Worm (Caenorhabditis elegans): ENCODE data around the gene lgl-1.

Gene lgl-1

DNA sequence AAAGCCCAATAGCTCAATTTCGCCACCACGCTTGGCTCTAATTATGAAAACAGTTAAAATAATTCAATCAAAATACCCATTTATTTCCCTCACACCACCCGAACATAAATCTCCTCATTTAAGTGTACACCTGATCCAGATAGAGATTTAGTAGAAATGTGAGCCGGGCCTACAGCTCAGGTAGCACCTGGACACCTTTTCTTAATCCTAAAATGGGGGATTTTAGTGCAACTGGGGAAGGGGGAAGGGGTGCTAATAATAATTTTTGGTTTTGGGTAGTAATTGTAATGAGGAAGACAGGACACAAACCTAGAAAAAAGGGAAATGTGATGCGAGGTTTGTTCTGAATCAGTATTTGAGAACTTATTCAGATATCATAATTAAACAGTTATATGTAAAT lies 17.3 kb downstream of the lgl-1 start:
- no peak for TF ChIP-seq nhr-25 (tag; optimal IDR thresholded peaks at IDR 0.05)
- TF ChIP-seq unc-62 (GFP tag; optimal IDR thresholded peaks at IDR 0.05), result no peak
- no peak for TF ChIP-seq ZK546.5 (tag; optimal IDR thresholded peaks at IDR 0.05)
- no peak for TF ChIP-seq lin-39 (tag; optimal IDR thresholded peaks at IDR 0.05)
- no peak for TF ChIP-seq nhr-21 (tag; optimal IDR thresholded peaks at IDR 0.05)
- TF ChIP-seq fos-1 (tag; optimal IDR thresholded peaks at IDR 0.05), result no peak
- no peak for TF ChIP-seq elt-1 (tag; optimal IDR thresholded peaks at IDR 0.05)
- no peak for TF ChIP-seq lsy-2 (tag; optimal IDR thresholded peaks at IDR 0.05)
- no peak for TF ChIP-seq sma-9 (GFP tag; optimal IDR thresholded peaks at IDR 0.05)
- TF ChIP-seq sma-9 (tag; optimal IDR thresholded peaks at IDR 0.05), result no peak
- TF ChIP-seq mab-5 (tag; optimal IDR thresholded peaks at IDR 0.05), result no peak
- no peak for TF ChIP-seq nhr-10 (tag; optimal IDR thresholded peaks at IDR 0.05)
- TF ChIP-seq sem-4 (tag; optimal IDR thresholded peaks at IDR 0.05), result no peak
- no peak for TF ChIP-seq ceh-82 (tag; optimal IDR thresholded peaks at IDR 0.05)
- TF ChIP-seq zag-1 (tag; optimal IDR thresholded peaks at IDR 0.05), result no peak
- no peak for TF ChIP-seq skn-1 (tag; optimal IDR thresholded peaks at IDR 0.05)
- TF ChIP-seq alr-1 (tag; optimal IDR thresholded peaks at IDR 0.05), result no peak
- no peak for TF ChIP-seq nhr-23 (tag; optimal IDR thresholded peaks at IDR 0.05)
- no peak for TF ChIP-seq dmd-4 (tag; optimal IDR thresholded peaks at IDR 0.05)
- TF ChIP-seq ama-1 (optimal IDR thresholded peaks at IDR 0.05), result no peak
- TF ChIP-seq nhr-237 (tag; optimal IDR thresholded peaks at IDR 0.05), result no peak

DNA sequence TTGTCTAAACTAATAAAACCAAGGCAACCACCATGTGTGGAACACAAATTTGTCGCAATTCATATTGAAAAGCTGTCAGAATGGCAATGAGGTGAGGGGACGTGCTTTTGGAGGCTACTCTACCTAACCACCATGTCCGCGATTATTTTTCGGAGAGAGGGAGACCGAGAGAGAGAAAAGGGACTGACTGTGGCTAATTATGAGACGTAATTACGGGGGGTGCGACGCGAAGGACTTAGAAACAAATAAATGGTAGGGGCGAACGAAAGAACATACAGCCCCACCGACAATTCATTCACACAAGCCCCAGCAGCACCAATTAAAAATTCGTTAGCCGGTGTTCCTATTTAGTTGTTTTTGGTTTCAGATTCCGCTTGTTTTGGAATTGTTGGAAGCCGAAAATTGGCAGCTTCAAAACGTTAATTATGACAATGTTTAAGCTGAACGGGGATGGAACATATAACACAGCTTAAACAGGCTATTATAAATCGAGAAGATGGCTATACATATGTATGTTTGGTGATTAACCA lies 18.1 kb downstream of the lgl-1 start:
- no peak for TF ChIP-seq elt-3 (tag; optimal IDR thresholded peaks at IDR 0.05)
- TF ChIP-seq ztf-1 (GFP tag; conservative IDR thresholded peaks at IDR 0.05), result no peak
- no peak for TF ChIP-seq aly-2 (tag; optimal IDR thresholded peaks at IDR 0.05)
- peak; percentile 36 for TF ChIP-seq nhr-25 (tag; optimal IDR thresholded peaks at IDR 0.05)
- TF ChIP-seq blmp-1 (tag; optimal IDR thresholded peaks at IDR 0.05; ENCODE audit: insufficient read depth), result no peak

DNA sequence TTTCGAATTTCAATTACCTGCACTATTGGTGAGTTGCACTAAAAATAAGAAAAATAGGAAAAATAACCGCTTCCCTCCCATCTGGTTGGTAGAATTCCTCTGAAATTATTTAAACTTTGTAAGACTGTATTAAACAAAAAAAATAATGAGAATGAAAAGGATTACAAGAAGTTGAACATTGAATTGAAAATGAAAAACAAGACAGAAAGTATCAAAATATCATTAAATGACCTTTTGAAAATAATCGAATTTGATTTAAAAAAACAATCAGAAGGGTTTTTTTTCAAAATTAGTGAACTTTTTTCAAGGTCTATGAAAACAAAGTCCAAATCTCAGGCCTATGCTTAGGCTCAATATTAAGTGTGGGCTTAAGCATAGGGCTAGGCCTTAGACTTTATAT lies 19.5 kb downstream of the lgl-1 start, which contains the start of gene igcm-1:
TSS of gene igcm-1 (minus strand) at position 101 of the 400 bp plus-strand sequence.
- TF ChIP-seq mab-5 (tag; optimal IDR thresholded peaks at IDR 0.05) (no peak), ztf-1 (GFP tag; conservative IDR thresholded peaks at IDR 0.05) (no peak), nhr-77 (tag; optimal IDR thresholded peaks at IDR 0.05) (no peak), nhr-23 (tag; optimal IDR thresholded peaks at IDR 0.05) (no peak), nhr-25 (tag; optimal IDR thresholded peaks at IDR 0.05) (no peak), aly-2 (tag; optimal IDR thresholded peaks at IDR 0.05) (no peak), nhr-11 (tag; optimal IDR thresholded peaks at IDR 0.05) (no peak), ztf-4 (tag; optimal IDR thresholded peaks at IDR 0.05) (no peak)

DNA sequence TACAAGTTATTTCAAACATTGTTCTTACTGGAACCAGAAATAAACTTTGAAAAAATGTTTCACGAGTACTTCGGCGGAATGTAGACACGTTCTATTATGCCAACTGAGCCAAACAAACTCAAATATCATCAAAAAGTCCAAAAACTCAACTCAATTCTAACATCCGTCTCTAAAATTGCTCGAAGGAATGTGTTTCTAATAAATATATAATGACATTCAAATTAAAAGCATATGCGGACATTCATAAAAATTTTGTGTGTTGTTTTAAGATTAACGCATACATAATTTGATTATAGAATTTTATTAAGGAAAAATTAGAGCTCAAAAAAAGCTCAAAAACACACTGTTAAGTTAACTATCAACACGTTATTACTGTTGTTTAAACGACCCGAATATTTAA lies 25.4 kb downstream of the lgl-1 start:
- no peak for TF ChIP-seq F13H6.1 (tag; optimal IDR thresholded peaks at IDR 0.05)
- no peak for TF ChIP-seq lin-11 (tag; optimal IDR thresholded peaks at IDR 0.05)
- no peak for TF ChIP-seq nhr-25 (tag; optimal IDR thresholded peaks at IDR 0.05)
- TF ChIP-seq skn-1 (tag; optimal IDR thresholded peaks at IDR 0.05), result no peak
- TF ChIP-seq nhr-77 (tag; optimal IDR thresholded peaks at IDR 0.05), result no peak
- no peak for TF ChIP-seq egl-27 (tag; optimal IDR thresholded peaks at IDR 0.05)
- TF ChIP-seq lin-13 (GFP tag; optimal IDR thresholded peaks at IDR 0.05), result no peak
- no peak for TF ChIP-seq R02D3.7 (tag; optimal IDR thresholded peaks at IDR 0.05)
- TF ChIP-seq lsy-2 (tag; optimal IDR thresholded peaks at IDR 0.05), result no peak
- TF ChIP-seq unc-55 (GFP tag; optimal IDR thresholded peaks at IDR 0.05), result no peak

DNA sequence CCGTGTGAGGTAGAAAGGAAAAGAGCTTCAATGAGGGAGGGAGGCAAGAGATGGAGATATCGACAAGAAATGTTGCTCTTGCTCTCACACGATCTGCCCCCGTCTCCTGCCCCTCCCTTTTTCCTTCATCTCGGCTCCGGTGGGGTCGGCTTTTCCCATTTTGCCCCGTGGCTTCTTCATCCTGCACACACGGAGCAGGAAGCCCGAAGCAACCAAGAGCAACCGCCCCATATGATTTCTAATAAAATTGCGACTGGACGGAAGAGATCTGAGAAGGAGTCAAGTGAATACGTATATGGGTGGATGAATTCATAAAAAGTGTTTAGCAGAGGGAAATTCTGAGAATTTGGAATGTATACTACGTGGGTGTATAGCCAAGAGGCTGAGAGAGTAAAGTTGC lies 26.2 kb downstream of the lgl-1 start:
- TF ChIP-seq nhr-6 (tag; optimal IDR thresholded peaks at IDR 0.05), result no peak
- no peak for TF ChIP-seq mab-5 (tag; optimal IDR thresholded peaks at IDR 0.05)
- TF ChIP-seq nhr-129 (tag; optimal IDR thresholded peaks at IDR 0.05), result peak; percentile 3
- TF ChIP-seq unc-55 (GFP tag; optimal IDR thresholded peaks at IDR 0.05), result no peak
- peak; percentile 27 for TF ChIP-seq C34F6.9 (tag; optimal IDR thresholded peaks at IDR 0.05)
- peak; percentile 7 for TF ChIP-seq crh-2 (tag; optimal IDR thresholded peaks at IDR 0.05)
- TF ChIP-seq mbf-1 (tag; optimal IDR thresholded peaks at IDR 0.05), result no peak
